Worm (Caenorhabditis elegans) whole organism, L4/young adult: ENCODE data around the gene srbc-77.

Source experiments
- W03F9.2 ChIP-seq: fragments of 150-350 bp; optimal IDR thresholded peaks from 2 replicates; lab custom pipeline; 2014; ENCODE audit warnings: missing biosample characterization, missing genetic modification characterization
- dao-5 ChIP-seq: sonication (generic microtip); optimal IDR thresholded peaks from 2 replicates; lab custom pipeline; 2016; ENCODE audit warnings: missing genotype, missing genetic modification characterization, moderate library complexity, missing compliant biosample characterization

DNA sequence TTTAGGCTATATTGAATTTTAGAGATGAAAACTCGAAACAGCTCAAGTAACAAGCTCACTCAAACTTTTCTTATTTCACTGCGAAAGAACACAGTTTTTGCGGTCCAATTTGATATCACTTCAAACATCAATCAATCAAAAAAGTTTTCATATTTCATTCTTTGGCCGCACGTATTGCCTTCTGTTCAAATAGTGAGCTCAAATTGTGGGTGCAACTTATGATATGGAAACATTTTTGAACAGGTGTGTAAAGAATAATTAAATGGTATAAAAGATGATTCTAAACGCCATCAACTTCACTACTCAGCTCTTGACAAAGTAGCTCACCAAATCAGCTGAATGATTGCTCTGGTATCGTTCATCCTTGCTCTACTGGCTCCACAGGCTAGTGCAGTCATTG, 30.3 kb upstream of the srbc-77 start, which contains the start of gene T06C12.14:
- TF ChIP-seq dao-5 (tag; lab: Kevin White, UChicago) = no peak
- no peak for TF ChIP-seq W03F9.2 (tag; lab: Kevin White, UChicago)
